Worm (Caenorhabditis elegans): ENCODE results near the gene cdo-1.

DNA sequence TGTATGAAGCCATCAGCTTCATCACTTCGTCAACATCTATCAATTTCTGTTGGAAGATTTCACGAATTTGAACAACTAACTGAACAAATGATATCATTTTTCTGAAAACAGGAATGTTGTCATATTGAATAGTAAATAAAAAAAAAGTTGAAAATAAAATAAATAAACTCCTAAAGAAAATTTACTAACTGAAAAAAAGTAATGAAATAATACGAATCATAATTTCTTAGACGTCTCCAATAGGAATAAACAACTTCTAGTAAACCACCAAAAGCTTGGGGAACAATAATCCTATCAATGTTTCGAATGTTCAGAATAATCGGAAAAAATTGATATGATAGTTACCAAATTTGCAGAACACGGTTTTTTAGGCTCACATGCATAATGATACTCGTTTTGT lies at the start of gene cdo-1:
- TF ChIP-seq ztf-29 (GFP tag; IDR thresholded peaks at IDR 0.05) (no peak), klf-2 (GFP tag; conservative IDR thresholded peaks at IDR 0.05) (no peak)

All from whole organism, midembryonic.